Worm (Caenorhabditis elegans) whole organism, young adult: ENCODE data around the gene npr-12.

Experiments
- C06A6.2 ChIP-seq: fragments of 200-800 bp; sonication (Bioruptor generic); conservative IDR thresholded peaks from 2 replicates; pipeline ENCODE4 v1.3.6; 2022; ENCODE audit warnings: missing genetic modification characterization, missing compliant biosample characterization
- D2030.7 ChIP-seq: fragments of 200-800 bp; sonication (Bioruptor generic); IDR thresholded peaks from 2 replicates; pipeline ENCODE4 v1.3.6; 2022; ENCODE audit warnings: missing genetic modification reagents, missing genetic modification characterization, missing compliant biosample characterization
- F10E7.11 ChIP-seq: sonication (generic microtip); optimal IDR thresholded peaks from 2 replicates; lab custom pipeline; 2017; ENCODE audit warnings: mild to moderate bottlenecking, missing genetic modification characterization, moderate library complexity, missing compliant biosample characterization
- F23B12.7 ChIP-seq: sonication (generic microtip); optimal IDR thresholded peaks from 2 replicates; lab custom pipeline; 2017; ENCODE audit warnings: missing genetic modification characterization, mild to moderate bottlenecking, missing compliant biosample characterization, antibody characterized with exemption, moderate library complexity; ENCODE audit not compliant: insufficient read depth
- F33H1.4 ChIP-seq: fragments of 200-800 bp; sonication (Bioruptor generic); IDR thresholded peaks from 2 replicates; pipeline ENCODE4 v1.3.6; 2022; ENCODE audit warnings: missing genetic modification reagents, missing genetic modification characterization, missing compliant biosample characterization
- F39B2.1 ChIP-seq: fragments of 200-800 bp; sonication (Bioruptor generic); IDR thresholded peaks from 2 replicates; pipeline ENCODE4 v1.3.6; 2022; ENCODE audit warnings: missing genetic modification reagents, missing genetic modification characterization, missing compliant biosample characterization
- F57C9.4 ChIP-seq: sonication (generic microtip); optimal IDR thresholded peaks from 2 replicates; lab custom pipeline; 2017; ENCODE audit warnings: mild to moderate bottlenecking, missing genetic modification characterization, missing compliant biosample characterization
- K12H6.12 ChIP-seq: fragments of 200-800 bp; sonication (Bioruptor generic); optimal IDR thresholded peaks from 2 replicates; lab custom pipeline; 2018; ENCODE audit warnings: mild to moderate bottlenecking, missing genetic modification characterization, missing compliant biosample characterization
- T26A5.8 ChIP-seq: sonication (generic microtip); optimal IDR thresholded peaks from 2 replicates; lab custom pipeline; 2016; ENCODE audit warnings: missing genetic modification characterization, missing compliant biosample characterization
- Y56A3A.18 ChIP-seq: fragments of 200-800 bp; sonication (Bioruptor generic); IDR thresholded peaks from 2 replicates; pipeline ENCODE4 v1.3.6; 2022; ENCODE audit warnings: missing genetic modification reagents, missing genetic modification characterization, missing compliant biosample characterization
- Y79H2A.3 ChIP-seq: fragments of 200-800 bp; sonication (Bioruptor generic); conservative IDR thresholded peaks from 2 replicates; pipeline ENCODE4 v1.3.6; 2022; ENCODE audit warnings: missing genetic modification reagents, missing genetic modification characterization, missing compliant biosample characterization
- Y95B8A.8 ChIP-seq: fragments of 200-800 bp; sonication (Bioruptor generic); IDR thresholded peaks from 2 replicates; pipeline ENCODE4 v1.3.6; 2022; ENCODE audit warnings: missing genetic modification reagents, missing genetic modification characterization, missing compliant biosample characterization
- ZK185.1 ChIP-seq: sonication (generic microtip); optimal IDR thresholded peaks from 2 replicates; lab custom pipeline; 2016; ENCODE audit warnings: mild to moderate bottlenecking, missing genetic modification characterization, missing compliant biosample characterization; ENCODE audit not compliant: poor library complexity, severe bottlenecking
- ama-1 ChIP-seq, 3 experiments: fragments of 150-350 bp in 1 of 3; sonication (generic microtip) in 2 of 3; optimal IDR thresholded peaks; 2 replicates each; lab custom pipeline; 2014 to 2018; ENCODE audit warnings: missing biosample characterization in 2 of 3, missing genetic modification characterization in 2 of 3, missing genetic modification reagents in 2 of 3
- aptf-3 ChIP-seq: fragments of 200-800 bp; sonication (Bioruptor generic); IDR thresholded peaks from 2 replicates; pipeline ENCODE4 v1.3.6; 2022; ENCODE audit warnings: missing genetic modification characterization, missing compliant biosample characterization
- athp-1 ChIP-seq: sonication (generic microtip); optimal IDR thresholded peaks from 2 replicates; lab custom pipeline; 2017; ENCODE audit warnings: mild to moderate bottlenecking, missing genetic modification characterization, missing compliant biosample characterization
- attf-5 ChIP-seq: fragments of 200-800 bp; sonication (Bioruptor generic); optimal IDR thresholded peaks from 2 replicates; lab custom pipeline; 2018; ENCODE audit warnings: mild to moderate bottlenecking, missing genetic modification characterization, missing compliant biosample characterization
- attf-6 ChIP-seq: fragments of 200-800 bp; sonication (Bioruptor generic); IDR thresholded peaks from 2 replicates; pipeline ENCODE4 v1.3.6; 2022; ENCODE audit warnings: missing genetic modification reagents, missing genetic modification characterization, missing compliant biosample characterization
- bed-1 ChIP-seq: fragments of 200-800 bp; sonication (Bioruptor generic); IDR thresholded peaks from 2 replicates; pipeline ENCODE4 v1.3.6; 2022; ENCODE audit warnings: missing genetic modification reagents, missing genetic modification characterization, missing compliant biosample characterization
- ceh-58 ChIP-seq: fragments of 200-800 bp; sonication (Bioruptor generic); IDR thresholded peaks from 2 replicates; pipeline ENCODE4 v1.3.6; 2022; ENCODE audit warnings: missing genetic modification characterization, missing compliant biosample characterization
- dpl-1 ChIP-seq: fragments of 150-350 bp; optimal IDR thresholded peaks from 2 replicates; lab custom pipeline; 2014; ENCODE audit warnings: missing biosample characterization, missing genetic modification reagents, missing genetic modification characterization
- efl-1 ChIP-seq: fragments of 150-350 bp; optimal IDR thresholded peaks from 2 replicates; lab custom pipeline; 2014; ENCODE audit warnings: missing biosample characterization, missing genetic modification reagents, missing genetic modification characterization
- egl-44 ChIP-seq: fragments of 200-800 bp; sonication (Bioruptor generic); IDR thresholded peaks from 2 replicates; pipeline ENCODE4 v1.3.6; 2022; ENCODE audit warnings: missing genetic modification reagents, missing genetic modification characterization, missing compliant biosample characterization
- ekl-4 ChIP-seq: fragments of 200-800 bp; sonication (Bioruptor generic); IDR thresholded peaks from 2 replicates; pipeline ENCODE4 v1.3.6; 2022; ENCODE audit warnings: missing genetic modification reagents, missing genetic modification characterization, missing compliant biosample characterization
- hmg-20 ChIP-seq: fragments of 200-800 bp; sonication (Bioruptor generic); IDR thresholded peaks from 2 replicates; pipeline ENCODE4 v1.3.6; 2022; ENCODE audit warnings: missing genetic modification reagents, missing genetic modification characterization, missing compliant biosample characterization
- lag-1 ChIP-seq: fragments of 200-800 bp; sonication (Bioruptor generic); IDR thresholded peaks from 2 replicates; pipeline ENCODE4 v1.3.6; 2022; ENCODE audit warnings: missing genetic modification reagents, missing genetic modification characterization, missing compliant biosample characterization
- let-607 ChIP-seq, 2 experiments: fragments of 200-800 bp in 1 of 2; sonication (Bioruptor generic) in 1 of 2; sonication (generic microtip) in 1 of 2; optimal IDR thresholded peaks; 2 replicates each; lab custom pipeline; 2016 to 2018; ENCODE audit warnings: mild to moderate bottlenecking in 2 of 2, missing compliant biosample characterization in 2 of 2, missing genetic modification characterization in 2 of 2, moderate library complexity in 2 of 2, missing genotype in 1 of 2
- lin-26 ChIP-seq: fragments of 200-800 bp; sonication (Bioruptor generic); IDR thresholded peaks from 2 replicates; pipeline ENCODE4 v1.3.6; 2022; ENCODE audit warnings: missing genetic modification reagents, missing genetic modification characterization, missing compliant biosample characterization
- lin-35 ChIP-seq, 3 experiments: fragments of 150-350 bp in 2 of 3; sonication (generic microtip) in 1 of 3; optimal IDR thresholded peaks; 2 replicates each; lab custom pipeline; 2014 to 2018; ENCODE audit warnings: missing biosample characterization in 3 of 3, missing genetic modification characterization in 3 of 3, missing genetic modification reagents in 3 of 3
- lsl-1 ChIP-seq: fragments of 200-800 bp; sonication (Bioruptor generic); optimal IDR thresholded peaks from 2 replicates; lab custom pipeline; 2018; ENCODE audit warnings: mild to moderate bottlenecking, missing genetic modification characterization, moderate library complexity, missing compliant biosample characterization
- madf-10 ChIP-seq: sonication (generic microtip); optimal IDR thresholded peaks from 2 replicates; lab custom pipeline; 2016; ENCODE audit warnings: mild to moderate bottlenecking, missing genetic modification characterization, missing compliant biosample characterization
- nfya-1 ChIP-seq: sonication (generic microtip); optimal IDR thresholded peaks from 2 replicates; lab custom pipeline; 2017; ENCODE audit warnings: antibody characterized with exemption, missing compliant biosample characterization, missing genetic modification characterization, borderline replicate concordance; ENCODE audit not compliant: insufficient read depth
- nfyb-1 ChIP-seq: fragments of 200-800 bp; sonication (Bioruptor generic); IDR thresholded peaks from 2 replicates; pipeline ENCODE4 v1.3.6; 2022; ENCODE audit warnings: missing genetic modification reagents, missing genetic modification characterization, missing compliant biosample characterization
- nhr-179 ChIP-seq: sonication (generic microtip); optimal IDR thresholded peaks from 2 replicates; lab custom pipeline; 2016; ENCODE audit warnings: mild to moderate bottlenecking, missing genetic modification characterization, missing compliant biosample characterization
- nhr-80 ChIP-seq: sonication (generic microtip); optimal IDR thresholded peaks from 2 replicates; lab custom pipeline; 2016; ENCODE audit warnings: missing genetic modification characterization, missing compliant biosample characterization
- pbrm-1 ChIP-seq: fragments of 200-800 bp; sonication (Bioruptor generic); IDR thresholded peaks from 2 replicates; pipeline ENCODE4 v1.3.6; 2022; ENCODE audit warnings: missing genetic modification reagents, missing genetic modification characterization, missing compliant biosample characterization
- pha-4 ChIP-seq: fragments of 150-350 bp; sonication (generic microtip); optimal IDR thresholded peaks from 2 replicates; lab custom pipeline; 2014; ENCODE audit warnings: missing biosample characterization, missing genetic modification reagents, missing genetic modification characterization
- repo-1 ChIP-seq: sonication (generic microtip); optimal IDR thresholded peaks from 2 replicates; lab custom pipeline; 2017; ENCODE audit warnings: mild to moderate bottlenecking, missing genetic modification characterization, missing compliant biosample characterization
- snpc-1.1 ChIP-seq: sonication (generic microtip); optimal IDR thresholded peaks from 2 replicates; lab custom pipeline; 2017; ENCODE audit warnings: missing genetic modification characterization, mild to moderate bottlenecking, missing compliant biosample characterization, antibody characterized with exemption, moderate library complexity, missing genotype, missing genetic modification reagents; ENCODE audit not compliant: insufficient read depth
- snpc-3.4 ChIP-seq: sonication (generic microtip); optimal IDR thresholded peaks from 2 replicates; lab custom pipeline; 2017; ENCODE audit warnings: missing genetic modification characterization, mild to moderate bottlenecking, missing compliant biosample characterization, antibody characterized with exemption, moderate library complexity, missing genotype, missing genetic modification reagents
- tbp1 ChIP-seq: fragments of 200-800 bp; sonication (Bioruptor generic); optimal IDR thresholded peaks from 2 replicates; lab custom pipeline; 2018; ENCODE audit warnings: mild to moderate bottlenecking, missing genetic modification characterization, missing compliant biosample characterization
- tlf-1 ChIP-seq: fragments of 200-800 bp; sonication (Bioruptor generic); optimal IDR thresholded peaks from 2 replicates; lab custom pipeline; 2018; ENCODE audit warnings: mild to moderate bottlenecking, missing genetic modification characterization, missing compliant biosample characterization
- unc-62 ChIP-seq: fragments of 150-350 bp; optimal IDR thresholded peaks from 2 replicates; lab custom pipeline; 2014; ENCODE audit warnings: missing biosample characterization, missing genetic modification reagents, missing genetic modification characterization
- ztf-18 ChIP-seq: sonication (generic microtip); optimal IDR thresholded peaks from 2 replicates; lab custom pipeline; 2016; ENCODE audit warnings: missing genotype, mild to moderate bottlenecking, missing genetic modification characterization, missing compliant biosample characterization
- ztf-22 ChIP-seq: fragments of 200-800 bp; sonication (Bioruptor generic); optimal IDR thresholded peaks from 2 replicates; lab custom pipeline; 2018; ENCODE audit warnings: mild to moderate bottlenecking, missing genetic modification characterization, moderate library complexity, missing compliant biosample characterization
- ztf-28 ChIP-seq: fragments of 200-800 bp; sonication (Bioruptor generic); IDR thresholded peaks from 2 replicates; pipeline ENCODE4 v1.3.6; 2022; ENCODE audit warnings: missing genetic modification reagents, missing genetic modification characterization, missing compliant biosample characterization
- ztf-3 ChIP-seq: fragments of 200-800 bp; sonication (Bioruptor generic); optimal IDR thresholded peaks from 2 replicates; lab custom pipeline; 2018; ENCODE audit warnings: mild to moderate bottlenecking, missing genetic modification characterization, missing compliant biosample characterization

Gene npr-12

DNA sequence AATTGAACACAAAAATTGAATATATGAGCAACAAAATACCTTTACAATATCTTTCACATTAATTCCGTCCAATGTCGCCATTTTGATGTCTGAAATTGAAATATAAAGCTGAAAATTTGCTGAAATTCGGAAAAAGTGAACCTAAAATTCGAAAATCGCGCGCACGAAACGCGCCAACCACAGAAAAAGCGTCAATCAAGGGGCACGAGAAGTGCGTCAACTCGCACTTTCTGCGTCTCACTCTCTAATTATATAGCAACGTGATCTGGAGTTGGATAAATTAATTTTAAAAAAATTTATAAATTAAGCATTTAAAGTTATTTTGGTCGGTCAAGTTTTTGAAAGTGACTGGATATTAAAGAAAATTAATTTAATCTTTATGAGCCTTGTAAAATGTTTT lies 18.1 kb downstream of the npr-12 start, which contains the start of gene ruvb-2 (continued):
- TF ChIP-seq C06A6.2 (GFP tag; lab: Robert Waterston, UW) (no peak; the same call in 1 of the 2 replicates), madf-10 (tag; lab: Kevin White, UChicago) (no peak), lin-35 (GFP tag; optimal IDR thresholded peaks at IDR 0.05; lab: Kevin White, UChicago) (peak in 1 of 3 experiments; percentile 81), lin-26 (GFP tag; lab: Robert Waterston, UW) (no peak), nhr-179 (no peak), ztf-18 (tag; lab: Kevin White, UChicago) (peak; percentile 97), aptf-3 (no peak), Y79H2A.3 (GFP tag; lab: Robert Waterston, UW) (no peak), efl-1 (GFP tag; lab: Kevin White, UChicago) (peak; percentile 58), lsl-1 (peak; percentile 65), ZK185.1 (peak; percentile 52), let-607 (tag; optimal IDR thresholded peaks at IDR 0.05; lab: Kevin White, UChicago) (peak in 1 of 2 experiments; percentile 26), ceh-58 (GFP tag; lab: Robert Waterston, UW) (no peak), nhr-80 (tag; lab: Kevin White, UChicago) (peak; percentile 56), attf-5 (GFP tag; lab: Kevin White, UChicago) (peak; percentile 97), Y56A3A.18 (0 out of 2 replicates have a peak, but pooled peaks have one; percentile 22), lag-1 (GFP tag; lab: Robert Waterston, UW) (no peak), K12H6.12 (peak; percentile 22), ztf-28 (GFP tag; lab: Robert Waterston, UW) (no peak), athp-1 (peak; percentile 73), tbp1 (GFP tag; lab: Kevin White, UChicago) (peak; percentile 70), snpc-1.1 (tag; lab: Kevin White, UChicago) (peak; percentile 31), hmg-20 (GFP tag; lab: Robert Waterston, UW) (no peak), bed-1 (no peak), ztf-22 (no peak), ekl-4 (GFP tag; lab: Robert Waterston, UW) (peak; percentile 54; the same call in 1 of the 2 replicates), F23B12.7 (peak; percentile 71), nfya-1 (tag; lab: Kevin White, UChicago) (no peak), snpc-3.4 (tag; lab: Kevin White, UChicago) (peak; percentile 63), repo-1 (tag; lab: Kevin White, UChicago) (no peak), F39B2.1 (no peak), ama-1 (optimal IDR thresholded peaks at IDR 0.05; lab: Kevin White, UChicago) (no peak), ama-1 (GFP tag; optimal IDR thresholded peaks at IDR 0.05; lab: Kevin White, UChicago) (no peak), D2030.7 (GFP tag; lab: Robert Waterston, UW) (peak; percentile 51; the same call in 1 of the 2 replicates), F33H1.4 (GFP tag; lab: Robert Waterston, UW) (peak; percentile 77), egl-44 (GFP tag; lab: Robert Waterston, UW) (no peak), dpl-1 (GFP tag; lab: Kevin White, UChicago) (peak; percentile 69), pbrm-1 (GFP tag; lab: Robert Waterston, UW) (peak; percentile 70; the same call in 1 of the 2 replicates), tlf-1 (peak; percentile 53), T26A5.8 (tag; lab: Kevin White, UChicago) (no peak), F57C9.4 (no peak), pha-4 (tag; lab: Kevin White, UChicago) (peak; percentile 49), attf-6 (GFP tag; lab: Robert Waterston, UW) (0 out of 2 replicates have a peak, but pooled peaks have one; percentile 19), unc-62 (GFP tag; lab: Kevin White, UChicago) (no peak), nfyb-1 (no peak; the same call in 1 of the 2 replicates), Y95B8A.8 (GFP tag; lab: Robert Waterston, UW) (0 out of 2 replicates have a peak, but pooled peaks have one; percentile 35), ztf-3 (GFP tag; lab: Kevin White, UChicago) (no peak), F10E7.11 (tag; lab: Kevin White, UChicago) (no peak)
